Fruit fly (Drosophila melanogaster) Kc167 (cell line): Measurements from ENCODE around the gene Osi13.

Source experiments
- Myc ChIP-seq: fragments of >200 bp; optimal IDR thresholded peaks from 2 replicates; lab custom pipeline; 2017; ENCODE audit warnings: missing external identifiers
- Sin3A ChIP-seq: fragments of >200 bp; optimal IDR thresholded peaks from 2 replicates; lab custom pipeline; 2018; ENCODE audit warnings: missing external identifiers
- h ChIP-seq: fragments of >200 bp; optimal IDR thresholded peaks from 3 replicates; lab custom pipeline; 2018; ENCODE audit warnings: missing external identifiers
- psq ChIP-seq: fragments of >200 bp; optimal IDR thresholded peaks from 2 replicates; lab custom pipeline; 2017; ENCODE audit warnings: missing external identifiers
- ttk ChIP-seq: sonication (Bioruptor generic); optimal IDR thresholded peaks from 2 replicates; lab custom pipeline; 2017; ENCODE audit warnings: missing external identifiers

dm6 chr3R:6263658-6264057 lies 27.9 kb upstream of the Osi13 start, which contains the start of gene Osi10a:
- TF ChIP-seq psq (lab: Kevin White, UChicago): no peak
- no peak for TF ChIP-seq Myc
- no peak for TF ChIP-seq Sin3A
- TF ChIP-seq h (lab: Kevin White, UChicago): no peak
- TF ChIP-seq ttk (lab: Kevin White, UChicago): no peak
